Fruit fly (Drosophila melanogaster): ENCODE results near the gene Tat.
A peak's percentile ranks its signal among the peaks of the same experiment; 100 is the strongest.

Tat gene

dm6 chrX:14233843-14234337 is 27.1 kb upstream of the Tat start, which contains the start of gene CG42271 (continued):
- TF ChIP-seq Chrac-16 (GFP tag; optimal IDR thresholded peaks at IDR 0.05) = peak; percentile 37
- TF ChIP-seq CrebB (tag; optimal IDR thresholded peaks at IDR 0.05) = no peak
- TF ChIP-seq grau (tag; optimal IDR thresholded peaks at IDR 0.05) = peak; percentile 63
- peak; percentile 44; the same call in 1 of the 3 replicates for TF ChIP-seq Dbx (GFP tag; IDR thresholded peaks at IDR 0.05)
- peak; percentile 9 for TF ChIP-seq bcd (GFP tag; optimal IDR thresholded peaks at IDR 0.05)
- TF ChIP-seq CG16813 (GFP tag; IDR thresholded peaks at IDR 0.05; ENCODE audit: partially characterized antibody) = peak; percentile 95
- TF ChIP-seq CG5180 (GFP tag; optimal IDR thresholded peaks at IDR 0.05) = no peak
- no peak for TF ChIP-seq Usf (GFP tag; optimal IDR thresholded peaks at IDR 0.05)
- TF ChIP-seq CG7372 (GFP tag; IDR thresholded peaks at IDR 0.05) = peak; percentile 35; the same call in 1 of the 2 replicates
- TF ChIP-seq Dll (GFP tag; IDR thresholded peaks at IDR 0.05; ENCODE audit: partially characterized antibody) = peak; percentile 97
- TF ChIP-seq jigr1 (GFP tag; IDR thresholded peaks at IDR 0.05) = no peak
- peak; percentile 52 for TF ChIP-seq slbo (GFP tag; IDR thresholded peaks at IDR 0.05)
- no peak for TF ChIP-seq CG1832 (GFP tag; optimal IDR thresholded peaks at IDR 0.05)
- TF ChIP-seq klu (GFP tag; IDR thresholded peaks at IDR 0.05) = no peak
- peak; percentile 57 for TF ChIP-seq CG9817 (tag; optimal IDR thresholded peaks at IDR 0.05)
- peak; percentile 17; the same call in 1 of the 3 replicates for TF ChIP-seq tgo (GFP tag; IDR thresholded peaks at IDR 0.05)
- TF ChIP-seq Side (GFP tag; optimal IDR thresholded peaks at IDR 0.05) = no peak
- TF ChIP-seq CG10979 (tag; optimal IDR thresholded peaks at IDR 0.05) = peak; percentile 5
- TF ChIP-seq CG9876 (GFP tag; optimal IDR thresholded peaks at IDR 0.05) = no peak
- TF ChIP-seq ap (GFP tag; IDR thresholded peaks at IDR 0.05) = no peak
- no peak for TF ChIP-seq Hey (tag; optimal IDR thresholded peaks at IDR 0.05)
- TF ChIP-seq Ptx1 (GFP tag; IDR thresholded peaks at IDR 0.05) = peak; percentile 30; the same call in 1 of the 2 replicates
- peak; percentile 89 for TF ChIP-seq zen2 (GFP tag; IDR thresholded peaks at IDR 0.05; ENCODE audit: partially characterized antibody)
- no peak for TF ChIP-seq Mes4 (GFP tag; optimal IDR thresholded peaks at IDR 0.05)
- peak; percentile 8 for TF ChIP-seq lilli (GFP tag; optimal IDR thresholded peaks at IDR 0.05)
- no peak for TF ChIP-seq CG31365 (tag; optimal IDR thresholded peaks at IDR 0.05)
- TF ChIP-seq mam (GFP tag; optimal IDR thresholded peaks at IDR 0.05) = no peak
- no peak for TF ChIP-seq Bdp1 (GFP tag; optimal IDR thresholded peaks at IDR 0.05)
- no peak for TF ChIP-seq CG11696 (GFP tag; IDR thresholded peaks at IDR 0.05)
- TF ChIP-seq ash1 (GFP tag; optimal IDR thresholded peaks at IDR 0.05) = no peak
- TF ChIP-seq bigmax (GFP tag; optimal IDR thresholded peaks at IDR 0.05) = no peak
- no peak for TF ChIP-seq CG17612 (GFP tag; IDR thresholded peaks at IDR 0.05)
- peak; percentile 40; the same call in 1 of the 2 replicates for TF ChIP-seq CG42726 (GFP tag; IDR thresholded peaks at IDR 0.05; ENCODE audit: partially characterized antibody)
- peak; percentile 50; the same call in 1 of the 2 replicates for TF ChIP-seq Rfx (GFP tag; IDR thresholded peaks at IDR 0.05)
- TF ChIP-seq CG1233 (GFP tag; optimal IDR thresholded peaks at IDR 0.05) = no peak
- TF ChIP-seq luna (GFP tag; optimal IDR thresholded peaks at IDR 0.05) = no peak
- TF ChIP-seq jumu (GFP tag; optimal IDR thresholded peaks at IDR 0.05) = no peak
- peak in 1 of 2 experiments; percentile 36 for TF ChIP-seq bsh (GFP tag; optimal IDR thresholded peaks at IDR 0.05)
- TF ChIP-seq CG12769 (tag; optimal IDR thresholded peaks at IDR 0.05) = no peak
- no peak for TF ChIP-seq Sox102F (GFP tag; optimal IDR thresholded peaks at IDR 0.05)
- no peak for TF ChIP-seq CG1792 (GFP tag; optimal IDR thresholded peaks at IDR 0.05)
- TF ChIP-seq CG5245 (GFP tag; optimal IDR thresholded peaks at IDR 0.05) = no peak
- no peak for TF ChIP-seq CG7745 (tag; optimal IDR thresholded peaks at IDR 0.05)
- no peak for TF ChIP-seq CG17568 (GFP tag; optimal IDR thresholded peaks at IDR 0.05)
- peak; percentile 34 for TF ChIP-seq pzg (GFP tag; optimal IDR thresholded peaks at IDR 0.05)
- peak; percentile 94 for TF ChIP-seq vnd (GFP tag; IDR thresholded peaks at IDR 0.05; ENCODE audit: partially characterized antibody)
- no peak for TF ChIP-seq sisA (GFP tag; IDR thresholded peaks at IDR 0.05)
- no peak for TF ChIP-seq CG17912 (GFP tag; optimal IDR thresholded peaks at IDR 0.05)
- no peak for TF ChIP-seq tup (GFP tag; optimal IDR thresholded peaks at IDR 0.05)
- TF ChIP-seq CG12942 (GFP tag; optimal IDR thresholded peaks at IDR 0.05) = no peak

Measured in whole organism, embryonic.